Fruit fly (Drosophila melanogaster): Measurements from ENCODE around the gene CG31259.

DNA sequence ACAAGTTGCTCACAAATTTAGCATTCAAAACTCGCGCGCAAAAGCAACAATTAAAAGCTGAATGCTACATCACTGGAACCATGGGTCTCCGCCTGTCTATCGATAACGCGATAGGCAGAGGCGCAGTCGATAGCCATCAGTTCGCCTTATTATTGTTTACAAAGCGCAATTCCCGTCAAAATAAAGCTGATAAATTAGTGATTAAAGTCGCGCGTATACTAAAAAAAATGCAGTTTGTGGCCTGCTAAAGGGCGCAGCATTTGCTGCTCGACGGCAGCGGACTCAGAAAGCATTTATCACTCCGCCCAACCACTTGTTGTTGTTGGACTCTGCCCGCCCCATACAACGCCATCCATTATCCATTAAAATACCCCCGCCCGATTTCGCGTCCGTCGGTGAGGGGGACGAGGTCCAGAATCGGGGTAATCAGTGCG lies 6.0 kb upstream of the CG31259 start, which contains the start of gene CG11737:
- TF ChIP-seq usp (GFP tag; optimal IDR thresholded peaks at IDR 0.05): no peak
- TF ChIP-seq CG8478 (optimal IDR thresholded peaks at IDR 0.05): no peak
